Worm (Caenorhabditis elegans): ENCODE data around the gene lin-45.

DNA sequence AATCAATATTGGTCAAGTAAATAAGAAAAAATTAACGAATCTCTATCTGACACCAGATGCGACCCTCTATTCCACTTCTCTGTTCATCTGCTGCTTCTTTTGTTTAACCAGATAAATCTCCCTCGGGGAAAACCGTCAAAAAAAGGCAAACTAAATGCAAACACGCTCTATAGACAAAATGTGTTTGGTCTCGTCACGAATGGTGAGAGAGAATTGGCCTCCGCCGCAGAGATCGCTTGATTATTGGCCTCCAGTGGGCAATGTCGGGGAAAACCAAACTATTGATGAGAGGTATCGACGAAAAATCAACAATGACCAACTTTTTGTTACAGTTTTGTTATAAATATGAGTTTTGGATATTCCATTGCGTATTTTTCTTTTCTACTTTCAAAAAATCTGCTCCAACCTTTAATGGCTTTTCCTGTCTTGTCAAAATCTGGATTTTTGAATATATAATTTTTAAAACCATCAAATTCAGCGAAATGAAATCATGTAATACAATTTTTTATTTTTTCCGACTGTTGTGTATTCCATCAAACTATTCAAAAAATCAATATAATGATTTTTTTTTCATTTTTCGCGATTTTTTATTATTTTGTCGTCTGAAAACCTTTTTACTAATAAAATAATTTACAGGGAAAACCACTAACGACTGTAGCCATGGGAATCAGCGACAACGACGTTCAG, 42.2 kb upstream of the lin-45 start, which contains the start of the genes C17H12.2 and vha-8:
- TF ChIP-seq mab-5 (tag; optimal IDR thresholded peaks at IDR 0.05) (peak; percentile 35), mls-2 (tag; optimal IDR thresholded peaks at IDR 0.05) (peak; percentile 31), ztf-11 (tag; optimal IDR thresholded peaks at IDR 0.05) (peak; percentile 36), drap-1 (GFP tag; optimal IDR thresholded peaks at IDR 0.05) (peak; percentile 57), M03D4.4 (tag; optimal IDR thresholded peaks at IDR 0.05) (no peak), sptf-1 (tag; optimal IDR thresholded peaks at IDR 0.05) (peak; percentile 74), unc-39 (tag; optimal IDR thresholded peaks at IDR 0.05) (no peak), blmp-1 (tag; optimal IDR thresholded peaks at IDR 0.05) (peak; percentile 43), snpc-4 (tag; optimal IDR thresholded peaks at IDR 0.05) (no peak), nhr-2 (tag; optimal IDR thresholded peaks at IDR 0.05) (peak; percentile 44), elt-1 (tag; optimal IDR thresholded peaks at IDR 0.05; ENCODE audit: borderline replicate concordance, insufficient read depth) (peak; percentile 34), ces-1 (GFP tag; optimal IDR thresholded peaks at IDR 0.05) (peak; percentile 78), unc-62 (GFP tag; optimal IDR thresholded peaks at IDR 0.05) (peak; percentile 91), nhr-28 (tag; optimal IDR thresholded peaks at IDR 0.05) (no peak)
